Fruit fly (Drosophila melanogaster) whole organism, prepupa: Measurements from ENCODE around the gene CG6178.

Experiments
- CG10631 ChIP-seq: fragments of 200-800 bp; sonication (Bioruptor generic); optimal IDR thresholded peaks from 2 replicates; lab custom pipeline; 2016; ENCODE audit warnings: missing biosample characterization, missing genetic modification characterization
- CG10669 ChIP-seq: fragments of 200-800 bp; sonication (Bioruptor generic); optimal IDR thresholded peaks from 3 replicates; lab custom pipeline; 2018; ENCODE audit warnings: missing biosample characterization, mild to moderate bottlenecking, missing genetic modification characterization, moderate library complexity
- CG8632 ChIP-seq: fragments of 200-800 bp; sonication (Bioruptor generic); optimal IDR thresholded peaks from 3 replicates; lab custom pipeline; 2016; ENCODE audit warnings: missing biosample characterization, missing genetic modification characterization
- Eip78C ChIP-seq: fragments of 200-800 bp; sonication (Bioruptor generic); peaks from one replicate; lab custom pipeline; 2016; ENCODE audit warnings: missing biosample characterization, missing genetic modification characterization
- acj6 ChIP-seq: fragments of 200-800 bp; sonication (Bioruptor generic); optimal IDR thresholded peaks from 3 replicates; lab custom pipeline; 2016; ENCODE audit warnings: missing biosample characterization, missing genetic modification characterization
- esn ChIP-seq: fragments of 200-800 bp; sonication (Bioruptor generic); optimal IDR thresholded peaks from 2 replicates; lab custom pipeline; 2016; ENCODE audit warnings: missing biosample characterization, mild to moderate bottlenecking, missing genetic modification characterization, moderate library complexity
- svp ChIP-seq: fragments of 200-800 bp; sonication (Bioruptor generic); peaks from one replicate; lab custom pipeline; 2016; ENCODE audit warnings: missing biosample characterization, missing genetic modification characterization
- topi ChIP-seq: fragments of 200-800 bp; sonication (Bioruptor generic); optimal IDR thresholded peaks from 3 replicates; lab custom pipeline; 2016; ENCODE audit warnings: missing biosample characterization, missing genetic modification characterization

dm6 chr3R:24143779-24144178 lies 8.4 kb upstream of the CG6178 start:
- TF ChIP-seq CG10669 (GFP tag; lab: Kevin White, UChicago) = peak; percentile 46
- peak; percentile 79 for TF ChIP-seq svp (GFP tag; lab: Kevin White, UChicago)
- peak; percentile 58 for TF ChIP-seq acj6 (GFP tag; lab: Kevin White, UChicago)
- TF ChIP-seq Eip78C (GFP tag; lab: Kevin White, UChicago) = peak; percentile 90
- peak; percentile 59 for TF ChIP-seq esn (GFP tag; lab: Kevin White, UChicago)
- TF ChIP-seq topi (GFP tag; lab: Kevin White, UChicago) = peak; percentile 48
- TF ChIP-seq CG10631 = peak; percentile 61
- peak; percentile 45 for TF ChIP-seq CG8632 (GFP tag; lab: Kevin White, UChicago)
